Fruit fly (Drosophila melanogaster) whole organism, adult: ENCODE data around the gene CG4653.
A peak's percentile ranks its signal among the peaks of the same experiment; 100 is the strongest.

Source experiments
- CG11617 ChIP-seq: fragments of 200-800 bp; sonication (Bioruptor generic); optimal IDR thresholded peaks from 2 replicates; lab custom pipeline; 2017; ENCODE audit warnings: mild to moderate bottlenecking, missing biosample characterization, missing genetic modification reagents, missing genetic modification characterization
- CG12768 ChIP-seq: fragments of 200-800 bp; sonication (Bioruptor generic); optimal IDR thresholded peaks from 2 replicates; lab custom pipeline; 2017; ENCODE audit warnings: missing biosample characterization, missing genetic modification characterization, mild to moderate bottlenecking, moderate library complexity, missing genetic modification reagents
- CG14711 ChIP-seq: fragments of 200-800 bp; sonication (Bioruptor generic); optimal IDR thresholded peaks from 2 replicates; lab custom pipeline; 2018; ENCODE audit warnings: missing biosample characterization, mild to moderate bottlenecking, missing genetic modification characterization, moderate library complexity
- CG1620 ChIP-seq: fragments of 200-800 bp; sonication (Bioruptor generic); optimal IDR thresholded peaks from 2 replicates; lab custom pipeline; 2016; ENCODE audit warnings: missing biosample characterization, missing genetic modification characterization
- CG33017 ChIP-seq: fragments of 200-800 bp; sonication (Bioruptor generic); optimal IDR thresholded peaks from 2 replicates; lab custom pipeline; 2018; ENCODE audit warnings: missing biosample characterization, mild to moderate bottlenecking, missing genetic modification characterization, moderate library complexity
- CG5204 ChIP-seq: fragments of 200-800 bp; sonication (Bioruptor generic); optimal IDR thresholded peaks from 2 replicates; lab custom pipeline; 2016; ENCODE audit warnings: missing biosample characterization, missing genetic modification characterization
- CG7045 ChIP-seq: fragments of 200-800 bp; sonication (Bioruptor generic); optimal IDR thresholded peaks from 2 replicates; lab custom pipeline; 2017; ENCODE audit warnings: missing biosample characterization, mild to moderate bottlenecking, missing genetic modification characterization
- CG7101 ChIP-seq: fragments of 200-800 bp; sonication (Bioruptor generic); optimal IDR thresholded peaks from 2 replicates; lab custom pipeline; 2018; ENCODE audit warnings: missing biosample characterization, mild to moderate bottlenecking, missing genetic modification characterization, moderate library complexity
- Clk ChIP-seq: fragments of 200-800 bp; sonication (Bioruptor generic); optimal IDR thresholded peaks from 2 replicates; lab custom pipeline; 2017; ENCODE audit warnings: missing biosample characterization, missing genetic modification characterization
- Crg-1 ChIP-seq: fragments of 200-800 bp; sonication (Bioruptor generic); optimal IDR thresholded peaks from 2 replicates; lab custom pipeline; 2016; ENCODE audit warnings: missing biosample characterization, missing genetic modification characterization
- Hr96 ChIP-seq: fragments of 200-800 bp; sonication (Bioruptor generic); optimal IDR thresholded peaks from 2 replicates; lab custom pipeline; 2016; ENCODE audit warnings: missing biosample characterization, missing genetic modification characterization
- Mnt ChIP-seq: fragments of 200-800 bp; sonication (Bioruptor generic); optimal IDR thresholded peaks from 2 replicates; lab custom pipeline; 2016; ENCODE audit warnings: missing biosample characterization, mild to moderate bottlenecking, missing genetic modification characterization
- bab1 ChIP-seq: fragments of 200-800 bp; sonication (Bioruptor generic); optimal IDR thresholded peaks from 3 replicates; lab custom pipeline; 2019; ENCODE audit warnings: missing biosample characterization, mild to moderate bottlenecking, missing genetic modification characterization, moderate library complexity
- cic ChIP-seq: fragments of 200-800 bp; sonication (Bioruptor generic); optimal IDR thresholded peaks from 2 replicates; lab custom pipeline; 2017; ENCODE audit warnings: missing biosample characterization, mild to moderate bottlenecking, missing genetic modification characterization, moderate library complexity
- cnc ChIP-seq, 2 experiments: fragments of >200 bp; optimal IDR thresholded peaks; 2 replicates each; lab custom pipeline; 2017
- kay ChIP-seq: fragments of 200-800 bp; sonication (Bioruptor generic); peaks from one replicate; lab custom pipeline; 2016; ENCODE audit warnings: missing biosample characterization, missing genetic modification characterization, borderline replicate concordance
- ovo ChIP-seq: fragments of 200-800 bp; sonication (Bioruptor generic); optimal IDR thresholded peaks from 2 replicates; lab custom pipeline; 2016; ENCODE audit warnings: missing biosample characterization, missing genetic modification characterization
- pad ChIP-seq: fragments of 200-800 bp; sonication (Bioruptor generic); optimal IDR thresholded peaks from 3 replicates; lab custom pipeline; 2017; ENCODE audit warnings: missing biosample characterization, missing genetic modification characterization, mild to moderate bottlenecking, moderate library complexity, missing genetic modification reagents
- tj ChIP-seq: fragments of 200-800 bp; sonication (Bioruptor generic); optimal IDR thresholded peaks from 3 replicates; lab custom pipeline; 2017; ENCODE audit warnings: missing biosample characterization, mild to moderate bottlenecking, missing genetic modification characterization, moderate library complexity
- toe ChIP-seq: fragments of 200-800 bp; sonication (Bioruptor generic); optimal IDR thresholded peaks from 2 replicates; lab custom pipeline; 2016; ENCODE audit warnings: missing biosample characterization, missing genetic modification characterization

Gene CG4653

DNA sequence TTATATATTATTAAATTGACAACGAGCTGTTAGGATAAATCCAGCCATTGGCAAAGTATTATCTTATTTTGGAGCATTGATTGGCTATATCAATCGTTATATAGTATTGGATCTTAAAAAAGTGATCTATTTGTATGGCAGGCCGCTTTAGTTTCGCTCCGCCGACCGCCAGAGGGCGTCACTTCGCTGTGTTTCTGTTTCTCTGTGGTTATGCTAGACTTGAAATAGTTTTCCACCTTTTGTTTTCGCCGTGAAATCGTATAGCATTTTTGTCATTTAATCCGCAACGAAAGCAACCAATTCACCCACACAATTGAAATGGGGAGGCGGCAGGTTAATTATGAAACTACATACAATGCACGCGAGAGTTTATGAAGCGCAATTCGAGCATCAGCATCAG is 42.9 kb downstream of the CG4653 start:
- TF ChIP-seq bab1 (GFP tag; lab: Kevin White, UChicago) (peak; percentile 20), Mnt (GFP tag; lab: Kevin White, UChicago) (no peak), CG5204 (no peak), CG12768 (GFP tag; lab: Kevin White, UChicago) (no peak), CG1620 (GFP tag; lab: Kevin White, UChicago) (no peak), toe (GFP tag; lab: Kevin White, UChicago) (no peak), Crg-1 (GFP tag; lab: Kevin White, UChicago) (no peak), tj (no peak), CG7101 (tag; lab: Kevin White, UChicago) (no peak), kay (peak; percentile 50), CG7045 (GFP tag; lab: Kevin White, UChicago) (no peak), ovo (GFP tag; lab: Kevin White, UChicago) (no peak), Hr96 (GFP tag; lab: Kevin White, UChicago) (no peak), CG14711 (no peak), CG33017 (tag; lab: Kevin White, UChicago) (no peak), CG11617 (no peak), cic (GFP tag; lab: Kevin White, UChicago) (no peak)

DNA sequence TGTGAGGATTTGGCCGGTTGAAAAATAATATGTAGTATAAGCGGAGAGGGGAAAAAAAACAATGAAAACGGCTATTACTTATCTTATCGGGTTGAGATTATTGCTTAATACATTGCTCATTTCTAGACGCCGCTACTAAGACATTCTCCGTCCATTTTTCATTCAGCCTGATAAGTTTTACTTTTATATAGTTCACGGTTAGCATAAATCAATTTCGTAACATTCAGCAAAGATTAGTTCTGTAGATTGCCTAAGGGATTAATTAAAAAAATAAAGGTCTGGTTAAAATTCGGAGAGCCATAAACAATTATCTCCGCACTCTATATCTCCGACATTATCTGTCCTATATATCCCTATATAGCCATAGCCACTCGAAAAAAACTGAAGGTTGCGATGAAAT is 43.6 kb downstream of the CG4653 start:
- TF ChIP-seq CG7101 (tag; lab: Kevin White, UChicago) (no peak), cnc (optimal IDR thresholded peaks at IDR 0.05; lab: Kevin White, UChicago) (no peak), cic (GFP tag; lab: Kevin White, UChicago) (no peak), bab1 (GFP tag; lab: Kevin White, UChicago) (no peak), CG5204 (no peak), kay (no peak), Mnt (GFP tag; lab: Kevin White, UChicago) (no peak), CG1620 (GFP tag; lab: Kevin White, UChicago) (no peak), CG33017 (tag; lab: Kevin White, UChicago) (no peak), toe (GFP tag; lab: Kevin White, UChicago) (no peak), Clk (GFP tag; lab: Kevin White, UChicago) (no peak), CG11617 (no peak), CG14711 (no peak), ovo (GFP tag; lab: Kevin White, UChicago) (no peak), pad (no peak), CG12768 (GFP tag; lab: Kevin White, UChicago) (no peak)

DNA sequence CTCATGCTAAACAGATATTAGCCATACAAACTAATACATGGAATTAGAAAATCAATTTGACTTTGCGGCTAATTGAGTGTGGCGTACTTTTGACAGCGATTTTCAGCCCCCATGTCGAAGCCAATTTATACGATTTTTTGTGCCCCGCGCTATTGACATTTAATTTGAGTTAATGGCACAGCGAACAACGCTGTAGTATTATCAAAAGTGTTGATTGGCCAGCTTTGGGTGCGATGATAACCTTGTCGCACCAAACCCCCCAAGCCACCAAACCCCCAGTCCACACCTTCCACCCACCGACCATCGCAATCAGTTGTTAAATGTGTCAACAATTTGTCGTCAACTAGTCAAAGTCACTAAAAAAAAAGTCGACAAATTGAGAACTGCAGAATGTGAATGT is 45.4 kb downstream of the CG4653 start:
- TF ChIP-seq CG11617 (no peak), toe (GFP tag; lab: Kevin White, UChicago) (no peak), bab1 (GFP tag; lab: Kevin White, UChicago) (no peak), CG12768 (GFP tag; lab: Kevin White, UChicago) (no peak), CG33017 (tag; lab: Kevin White, UChicago) (no peak), cic (GFP tag; lab: Kevin White, UChicago) (peak; percentile 28), CG1620 (GFP tag; lab: Kevin White, UChicago) (no peak), cnc (optimal IDR thresholded peaks at IDR 0.05; lab: Kevin White, UChicago) (no peak), CG14711 (no peak), CG7101 (tag; lab: Kevin White, UChicago) (peak; percentile 20), Clk (GFP tag; lab: Kevin White, UChicago) (no peak), ovo (GFP tag; lab: Kevin White, UChicago) (no peak), CG5204 (no peak), Crg-1 (GFP tag; lab: Kevin White, UChicago) (no peak), CG7045 (GFP tag; lab: Kevin White, UChicago) (no peak), pad (no peak), Hr96 (GFP tag; lab: Kevin White, UChicago) (no peak), tj (peak; percentile 38), kay (no peak), Mnt (GFP tag; lab: Kevin White, UChicago) (peak; percentile 5)

DNA sequence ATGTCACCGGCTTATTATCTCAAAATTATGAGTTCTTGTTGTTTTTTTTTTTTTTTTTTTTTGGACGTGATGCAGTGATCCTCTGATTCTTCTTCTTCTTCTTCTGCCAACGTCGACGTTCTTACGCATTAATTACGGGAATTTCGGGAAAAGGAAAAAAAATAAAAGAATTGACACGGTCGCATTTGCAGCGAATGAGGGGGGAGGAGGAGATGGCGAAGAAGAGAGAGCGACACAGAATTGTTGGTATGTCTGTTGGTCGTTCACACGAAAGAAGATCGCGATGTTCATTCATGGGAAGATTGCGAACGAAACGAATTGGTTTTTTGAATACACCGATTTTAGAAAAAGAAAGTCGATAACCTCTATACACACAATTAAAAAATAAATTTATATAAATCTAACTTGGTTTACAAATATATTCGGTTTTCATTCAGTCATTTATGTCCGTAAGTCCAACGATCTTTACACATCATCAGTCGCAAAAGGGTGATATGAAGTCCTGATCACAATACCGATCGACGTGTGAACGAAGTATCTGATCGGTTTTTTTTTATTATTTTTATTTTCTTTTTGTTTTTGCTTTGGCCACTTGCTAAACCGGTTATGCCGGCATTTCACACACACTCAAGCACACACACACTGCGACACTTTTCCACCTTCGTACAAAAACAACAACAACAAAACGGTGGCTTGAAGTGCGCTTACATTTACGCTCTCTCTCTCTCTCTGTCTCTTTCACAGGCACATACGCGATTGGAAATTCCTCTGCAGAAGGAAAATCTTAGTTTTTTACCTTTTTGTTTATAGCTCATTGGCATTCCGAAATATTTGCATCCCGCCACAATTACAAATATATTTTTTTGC is 47.1 kb downstream of the CG4653 start:
- no peak for TF ChIP-seq CG12768 (GFP tag; lab: Kevin White, UChicago)
- TF ChIP-seq CG7101 (tag; lab: Kevin White, UChicago): peak; percentile 76
- no peak for TF ChIP-seq Crg-1 (GFP tag; lab: Kevin White, UChicago)
- TF ChIP-seq cic (GFP tag; lab: Kevin White, UChicago): no peak
- TF ChIP-seq kay: peak; percentile 79
- peak; percentile 56 for TF ChIP-seq CG14711
- peak; percentile 63 for TF ChIP-seq CG11617
- TF ChIP-seq CG1620 (GFP tag; lab: Kevin White, UChicago): peak; percentile 22
- TF ChIP-seq Clk (GFP tag; lab: Kevin White, UChicago): no peak
- TF ChIP-seq toe (GFP tag; lab: Kevin White, UChicago): no peak
- no peak for TF ChIP-seq ovo (GFP tag; lab: Kevin White, UChicago)
- TF ChIP-seq bab1 (GFP tag; lab: Kevin White, UChicago): peak; percentile 89
- TF ChIP-seq Hr96 (GFP tag; lab: Kevin White, UChicago): peak; percentile 41
- TF ChIP-seq CG7045 (GFP tag; lab: Kevin White, UChicago): peak; percentile 49
- TF ChIP-seq tj: peak; percentile 46
- TF ChIP-seq pad: peak; percentile 57
- peak; percentile 40 for TF ChIP-seq CG5204
- peak; percentile 51 for TF ChIP-seq CG33017 (tag; lab: Kevin White, UChicago)
- TF ChIP-seq Mnt (GFP tag; lab: Kevin White, UChicago): peak; percentile 12
- no peak for TF ChIP-seq cnc (optimal IDR thresholded peaks at IDR 0.05; lab: Kevin White, UChicago)

DNA sequence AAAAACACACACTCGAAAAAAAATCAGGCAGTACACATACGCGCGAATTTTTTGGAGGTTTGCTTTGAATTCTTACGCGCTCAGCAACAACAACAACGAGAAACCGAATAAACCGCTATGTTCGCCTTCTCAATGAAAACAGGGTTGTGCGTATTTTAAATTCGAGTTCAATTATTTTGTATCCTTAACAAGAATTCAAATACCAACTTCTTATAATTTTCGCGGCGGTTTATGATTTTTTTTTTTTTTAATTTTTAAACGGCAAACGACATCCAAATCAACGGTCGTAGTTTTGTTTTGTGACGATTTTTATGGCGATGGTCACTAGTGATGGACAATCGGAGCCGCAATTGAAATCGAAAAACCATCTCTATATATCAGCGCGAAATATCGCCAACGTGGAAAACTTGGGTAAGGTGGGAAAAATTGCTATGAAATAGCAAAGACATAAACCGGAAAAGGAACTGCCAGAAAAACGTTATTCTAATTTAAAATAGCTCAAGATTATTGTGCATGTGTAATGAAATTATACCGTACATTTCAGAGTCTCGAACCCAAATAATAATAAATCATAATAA is 47.8 kb downstream of the CG4653 start, which contains the start of gene goe:
TSS of gene goe (minus strand) at position 332 of the 578 bp plus-strand sequence.
- TF ChIP-seq kay: peak; percentile 66
- peak; percentile 90 for TF ChIP-seq CG1620 (GFP tag; lab: Kevin White, UChicago)
- TF ChIP-seq tj: peak; percentile 46
- peak; percentile 70 for TF ChIP-seq Crg-1 (GFP tag; lab: Kevin White, UChicago)
- peak; percentile 67 for TF ChIP-seq toe (GFP tag; lab: Kevin White, UChicago)
- TF ChIP-seq CG14711: peak; percentile 78
- peak; percentile 94 for TF ChIP-seq ovo (GFP tag; lab: Kevin White, UChicago)
- TF ChIP-seq bab1 (GFP tag; lab: Kevin White, UChicago): peak; percentile 84
- TF ChIP-seq Clk (GFP tag; lab: Kevin White, UChicago): no peak
- peak; percentile 87 for TF ChIP-seq CG7101 (tag; lab: Kevin White, UChicago)
- peak; percentile 22 for TF ChIP-seq cic (GFP tag; lab: Kevin White, UChicago)
- peak; percentile 72 for TF ChIP-seq CG5204
- peak; percentile 75 for TF ChIP-seq CG11617
- TF ChIP-seq CG12768 (GFP tag; lab: Kevin White, UChicago): no peak
- no peak for TF ChIP-seq CG7045 (GFP tag; lab: Kevin White, UChicago)
- TF ChIP-seq pad: peak; percentile 56
- TF ChIP-seq CG33017 (tag; lab: Kevin White, UChicago): peak; percentile 7
- TF ChIP-seq cnc (optimal IDR thresholded peaks at IDR 0.05; lab: Kevin White, UChicago): no peak
- peak; percentile 92 for TF ChIP-seq Hr96 (GFP tag; lab: Kevin White, UChicago)
- peak; percentile 74 for TF ChIP-seq Mnt (GFP tag; lab: Kevin White, UChicago)
